Worm (Caenorhabditis elegans): ENCODE measurements around the gene T07F8.1.

The T07F8.1 gene

DNA sequence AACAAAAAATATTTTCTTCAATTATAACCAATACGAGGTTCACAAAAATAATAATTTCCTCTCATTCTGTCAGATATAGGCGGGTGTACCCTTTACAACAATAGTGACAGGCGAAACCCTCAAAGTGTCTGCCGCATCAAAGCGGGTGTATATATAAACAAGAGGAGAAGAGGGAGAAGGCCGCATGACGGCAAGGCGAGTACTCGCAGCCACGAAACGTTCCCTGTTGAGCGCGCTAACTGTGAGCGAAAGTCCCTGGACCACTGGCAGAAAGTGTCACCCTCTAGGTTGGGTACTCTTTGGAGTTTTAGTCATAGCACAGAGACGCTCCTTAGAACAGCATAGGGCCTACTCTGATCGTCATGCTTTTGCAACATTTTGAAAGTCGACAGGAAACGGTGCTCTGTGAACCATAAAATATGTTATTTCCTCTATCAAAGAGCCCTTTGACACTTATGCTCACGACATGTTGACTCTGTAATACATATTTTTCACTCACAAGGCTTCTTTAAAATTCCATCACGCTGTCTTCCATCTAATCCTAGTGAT, 51.9 kb downstream of the T07F8.1 start, which contains the start of gene pcrg-1 (continued):
- peak; percentile 93 for TF ChIP-seq vab-7 (GFP tag; IDR thresholded peaks at IDR 0.05)
